Fruit fly (Drosophila melanogaster) whole organism, pupa: Measurements from ENCODE around the gene Anp.

Experiments used
- CG10348 ChIP-seq: fragments of 200-800 bp; sonication (Bioruptor generic); IDR thresholded peaks from 2 replicates; pipeline ENCODE4 v1.3.6; 2022; ENCODE audit warnings: missing biosample characterization, missing genetic modification characterization
- CG12605 ChIP-seq: fragments of 200-800 bp; sonication (Bioruptor generic); IDR thresholded peaks from 2 replicates; pipeline ENCODE4 v1.3.6; 2022; ENCODE audit warnings: missing biosample characterization, missing genetic modification characterization
- CG13204 ChIP-seq: fragments of 200-800 bp; sonication (Bioruptor generic); optimal IDR thresholded peaks from 2 replicates; lab custom pipeline; 2018; ENCODE audit warnings: missing biosample characterization, mild to moderate bottlenecking, missing genetic modification characterization, moderate library complexity
- CG14655 ChIP-seq: fragments of 200-800 bp; sonication (Bioruptor generic); optimal IDR thresholded peaks from 3 replicates; lab custom pipeline; 2017; ENCODE audit warnings: mild to moderate bottlenecking, missing biosample characterization, missing genetic modification reagents, missing genetic modification characterization
- CG15710 ChIP-seq: fragments of 200-800 bp; sonication (Bioruptor generic); optimal IDR thresholded peaks from 2 replicates; lab custom pipeline; 2018; ENCODE audit warnings: missing biosample characterization, mild to moderate bottlenecking, missing genetic modification characterization, moderate library complexity
- CG17806 ChIP-seq: fragments of 200-800 bp; sonication (Bioruptor generic); optimal IDR thresholded peaks from 2 replicates; lab custom pipeline; 2018; ENCODE audit warnings: missing biosample characterization, mild to moderate bottlenecking, missing genetic modification characterization, moderate library complexity
- CG32121 ChIP-seq: fragments of 200-800 bp; sonication (Bioruptor generic); IDR thresholded peaks from 2 replicates; pipeline ENCODE4 v1.3.6; 2022; ENCODE audit warnings: missing biosample characterization, missing genetic modification characterization
- CG34367 ChIP-seq: fragments of 200-800 bp; sonication (Bioruptor generic); optimal IDR thresholded peaks from 2 replicates; lab custom pipeline; 2018; ENCODE audit warnings: missing biosample characterization, mild to moderate bottlenecking, missing genetic modification characterization
- CG4496 ChIP-seq: fragments of 200-800 bp; sonication (Bioruptor generic); IDR thresholded peaks from 3 replicates; pipeline ENCODE4 v1.3.6; 2022; ENCODE audit warnings: missing biosample characterization, missing genetic modification characterization
- CG8159 ChIP-seq: fragments of 200-800 bp; sonication (Bioruptor generic); optimal IDR thresholded peaks from 3 replicates; lab custom pipeline; 2018; ENCODE audit warnings: missing biosample characterization, mild to moderate bottlenecking, missing genetic modification characterization, moderate library complexity
- CG8301 ChIP-seq: fragments of 200-800 bp; sonication (Bioruptor generic); optimal IDR thresholded peaks from 2 replicates; lab custom pipeline; 2018; ENCODE audit warnings: missing biosample characterization, mild to moderate bottlenecking, missing genetic modification characterization
- CG9948 ChIP-seq: fragments of 200-800 bp; sonication (Bioruptor generic); optimal IDR thresholded peaks from 2 replicates; lab custom pipeline; 2018; ENCODE audit warnings: missing biosample characterization, mild to moderate bottlenecking, missing genetic modification characterization, moderate library complexity
- D1 ChIP-seq: fragments of 200-800 bp; sonication (Bioruptor generic); optimal IDR thresholded peaks from 2 replicates; lab custom pipeline; 2018; ENCODE audit warnings: missing biosample characterization, mild to moderate bottlenecking, missing genetic modification characterization, moderate library complexity
- EcR ChIP-seq: fragments of 200-800 bp; sonication (Bioruptor generic); optimal IDR thresholded peaks from 3 replicates; lab custom pipeline; 2019; ENCODE audit warnings: missing biosample characterization, missing genetic modification characterization, mild to moderate bottlenecking, moderate library complexity, missing genetic modification reagents
- Ets98B ChIP-seq: fragments of 200-800 bp; sonication (Bioruptor generic); IDR thresholded peaks from 2 replicates; pipeline ENCODE4 v1.3.6; 2022; ENCODE audit warnings: missing biosample characterization, missing genetic modification characterization
- Pif1A ChIP-seq: fragments of 200-800 bp; sonication (Bioruptor generic); optimal IDR thresholded peaks from 3 replicates; lab custom pipeline; 2016; ENCODE audit warnings: missing biosample characterization, missing genetic modification characterization
- Pif1B ChIP-seq: fragments of 200-800 bp; sonication (Bioruptor generic); optimal IDR thresholded peaks from 3 replicates; lab custom pipeline; 2016; ENCODE audit warnings: missing biosample characterization, missing genetic modification characterization
- Snoo ChIP-seq: fragments of 200-800 bp; sonication (Bioruptor generic); optimal IDR thresholded peaks from 3 replicates; lab custom pipeline; 2017; ENCODE audit warnings: missing biosample characterization, mild to moderate bottlenecking, missing genetic modification characterization, inconsistent platforms
- fd96Ca ChIP-seq: fragments of 200-800 bp; sonication (Bioruptor generic); IDR thresholded peaks from 3 replicates; pipeline ENCODE4 v1.3.6; 2022; ENCODE audit warnings: missing biosample characterization, missing genetic modification characterization
- gl ChIP-seq: fragments of 200-800 bp; sonication (Bioruptor generic); optimal IDR thresholded peaks from 2 replicates; lab custom pipeline; 2018; ENCODE audit warnings: missing biosample characterization, mild to moderate bottlenecking, missing genetic modification characterization
- rn ChIP-seq: fragments of 200-800 bp; sonication (Bioruptor generic); IDR thresholded peaks from 2 replicates; pipeline ENCODE4 v1.3.6; 2022; ENCODE audit warnings: missing biosample characterization, missing genetic modification characterization

Gene Anp

DNA sequence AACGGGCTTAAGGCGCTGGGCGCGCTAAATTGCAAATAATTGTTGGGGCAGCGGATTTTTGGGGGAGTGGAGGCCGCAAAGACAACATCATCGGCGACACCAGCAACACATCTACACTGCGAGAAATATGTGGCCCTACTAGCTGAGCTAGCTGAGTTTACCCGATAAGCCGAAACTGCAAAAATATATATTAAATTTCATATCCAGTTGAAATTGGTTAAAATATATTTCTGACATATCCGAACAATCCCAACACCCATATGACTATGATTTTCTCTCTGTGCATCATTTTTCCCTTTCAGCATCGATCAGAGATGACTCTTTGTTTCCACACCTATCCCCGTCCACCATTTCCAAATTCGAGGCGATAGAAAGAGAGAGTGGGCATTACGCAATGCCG lies 19.9 kb upstream of the Anp start:
- no peak for TF ChIP-seq CG13204
- peak; percentile 62 for TF ChIP-seq CG9948 (tag; lab: Kevin White, UChicago)
- TF ChIP-seq CG8159 (tag; lab: Kevin White, UChicago) = peak; percentile 69
- no peak for TF ChIP-seq D1 (tag; lab: Kevin White, UChicago)
- peak; percentile 31 for TF ChIP-seq CG8301
- peak; percentile 65 for TF ChIP-seq Snoo (tag; lab: Kevin White, UChicago)
- peak; percentile 67 for TF ChIP-seq Pif1A (GFP tag; lab: Kevin White, UChicago)
- peak; percentile 58; the same call in 1 of the 3 replicates for TF ChIP-seq fd96Ca (GFP tag; lab: Robert Waterston, UW)
- TF ChIP-seq Ets98B = peak; percentile 29; the same call in 1 of the 2 replicates
- peak; percentile 59; the same call in 2 of the 3 replicates for TF ChIP-seq CG4496 (GFP tag; lab: Robert Waterston, UW)
- no peak for TF ChIP-seq rn (GFP tag; lab: Robert Waterston, UW)
- peak; percentile 51 for TF ChIP-seq Pif1B (GFP tag; lab: Kevin White, UChicago)
- peak; percentile 35; the same call in 1 of the 2 replicates for TF ChIP-seq CG32121 (GFP tag; lab: Robert Waterston, UW)
- no peak for TF ChIP-seq CG10348 (GFP tag; lab: Robert Waterston, UW)
- peak; percentile 59 for TF ChIP-seq CG15710 (tag; lab: Kevin White, UChicago)
- TF ChIP-seq EcR (GFP tag; lab: Kevin White, UChicago) = no peak
- TF ChIP-seq CG12605 (GFP tag; lab: Robert Waterston, UW) = no peak
- TF ChIP-seq CG17806 (tag; lab: Kevin White, UChicago) = peak; percentile 67
- TF ChIP-seq CG14655 (GFP tag; lab: Kevin White, UChicago) = peak; percentile 37
- peak; percentile 41 for TF ChIP-seq CG34367 (tag; lab: Kevin White, UChicago)
- peak; percentile 35 for TF ChIP-seq gl (tag; lab: Kevin White, UChicago)

- TF ChIP-seq gl (tag; lab: Kevin White, UChicago) = no peak
- TF ChIP-seq Pif1B (GFP tag; lab: Kevin White, UChicago) = no peak
- TF ChIP-seq rn (GFP tag; lab: Robert Waterston, UW) = no peak
- peak; percentile 18 for TF ChIP-seq EcR (GFP tag; lab: Kevin White, UChicago)
- no peak for TF ChIP-seq Snoo (tag; lab: Kevin White, UChicago)
- no peak for TF ChIP-seq CG34367 (tag; lab: Kevin White, UChicago)
- TF ChIP-seq CG9948 (tag; lab: Kevin White, UChicago) = no peak
- TF ChIP-seq fd96Ca (GFP tag; lab: Robert Waterston, UW) = no peak
- no peak for TF ChIP-seq CG8301
- TF ChIP-seq, all 21 proteins: peak for 1
Measured at dm6 chr3R:30191047-30191446, 18.7 kb upstream of the Anp start, which contains the start of gene CG9747. CG9747 (minus strand) TSS chr3R:30191252.

dm6 chr3R:30191462-30191874 lies 18.3 kb upstream of the Anp start:
- TF ChIP-seq D1 (tag; lab: Kevin White, UChicago) (no peak), Pif1A (GFP tag; lab: Kevin White, UChicago) (peak; percentile 67), gl (tag; lab: Kevin White, UChicago) (no peak), CG15710 (tag; lab: Kevin White, UChicago) (peak; percentile 43), CG9948 (tag; lab: Kevin White, UChicago) (peak; percentile 27), CG14655 (GFP tag; lab: Kevin White, UChicago) (peak; percentile 48), Snoo (tag; lab: Kevin White, UChicago) (peak; percentile 48), Pif1B (GFP tag; lab: Kevin White, UChicago) (peak; percentile 65), CG17806 (tag; lab: Kevin White, UChicago) (no peak), CG13204 (no peak), CG8301 (peak; percentile 42), CG34367 (tag; lab: Kevin White, UChicago) (peak; percentile 29), CG10348 (GFP tag; lab: Robert Waterston, UW) (no peak)

DNA sequence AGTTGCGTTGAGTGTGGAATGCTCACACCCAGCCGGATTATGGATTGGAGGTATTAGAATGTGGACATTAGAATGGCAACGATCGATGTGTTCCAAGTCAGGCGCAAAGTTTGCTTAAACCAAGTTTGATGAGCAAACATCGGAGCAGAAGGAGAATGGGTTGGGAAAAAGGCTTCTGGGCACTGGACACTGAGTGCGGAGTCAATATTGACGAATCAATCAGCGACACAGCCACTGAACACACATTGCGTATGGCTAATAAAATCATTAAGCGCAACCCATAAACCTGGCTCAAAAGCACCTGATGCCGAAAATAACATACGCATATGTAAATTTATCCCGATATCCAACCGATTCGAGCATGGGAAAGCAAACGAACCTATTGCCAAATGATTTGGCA lies 15.9 kb upstream of the Anp start:
- TF ChIP-seq fd96Ca (GFP tag; lab: Robert Waterston, UW) = no peak

- TF ChIP-seq CG14655 (GFP tag; lab: Kevin White, UChicago) = peak; percentile 14
- TF ChIP-seq fd96Ca (GFP tag; lab: Robert Waterston, UW) = peak; percentile 64
- no peak for TF ChIP-seq CG8159 (tag; lab: Kevin White, UChicago)
- no peak for TF ChIP-seq Pif1A (GFP tag; lab: Kevin White, UChicago)
- peak; percentile 18 for TF ChIP-seq CG15710 (tag; lab: Kevin White, UChicago)
- peak; percentile 3 for TF ChIP-seq CG17806 (tag; lab: Kevin White, UChicago)
- peak; percentile 64 for TF ChIP-seq CG4496 (GFP tag; lab: Robert Waterston, UW)
- TF ChIP-seq Pif1B (GFP tag; lab: Kevin White, UChicago) = no peak
- TF ChIP-seq EcR (GFP tag; lab: Kevin White, UChicago) = no peak
- TF ChIP-seq D1 (tag; lab: Kevin White, UChicago) = no peak
- no peak for TF ChIP-seq CG12605 (GFP tag; lab: Robert Waterston, UW)
- no peak for TF ChIP-seq CG9948 (tag; lab: Kevin White, UChicago)
- no peak for TF ChIP-seq gl (tag; lab: Kevin White, UChicago)
- peak; percentile 23 for TF ChIP-seq CG8301
- TF ChIP-seq CG10348 (GFP tag; lab: Robert Waterston, UW) = no peak
- TF ChIP-seq CG32121 (GFP tag; lab: Robert Waterston, UW) = peak; percentile 59
- TF ChIP-seq Ets98B = peak; percentile 64
- no peak for TF ChIP-seq CG13204
- no peak for TF ChIP-seq Snoo (tag; lab: Kevin White, UChicago)
- no peak for TF ChIP-seq rn (GFP tag; lab: Robert Waterston, UW)
- no peak for TF ChIP-seq CG34367 (tag; lab: Kevin White, UChicago)
Measured at dm6 chr3R:30195606-30196049, 14.1 kb upstream of the Anp start.
